Fruit fly (Drosophila melanogaster) whole organism, pupa: ENCODE measurements around the gene hkb.

ENCODE experiments used
- CG10348 ChIP-seq: fragments of 200-800 bp; sonication (Bioruptor generic); IDR thresholded peaks from 2 replicates; pipeline ENCODE4 v1.3.6; 2022; ENCODE audit warnings: missing biosample characterization, missing genetic modification characterization
- CG12605 ChIP-seq: fragments of 200-800 bp; sonication (Bioruptor generic); IDR thresholded peaks from 2 replicates; pipeline ENCODE4 v1.3.6; 2022; ENCODE audit warnings: missing biosample characterization, missing genetic modification characterization
- CG13204 ChIP-seq: fragments of 200-800 bp; sonication (Bioruptor generic); optimal IDR thresholded peaks from 2 replicates; lab custom pipeline; 2018; ENCODE audit warnings: missing biosample characterization, mild to moderate bottlenecking, missing genetic modification characterization, moderate library complexity
- CG14655 ChIP-seq: fragments of 200-800 bp; sonication (Bioruptor generic); optimal IDR thresholded peaks from 3 replicates; lab custom pipeline; 2017; ENCODE audit warnings: mild to moderate bottlenecking, missing biosample characterization, missing genetic modification reagents, missing genetic modification characterization
- CG15710 ChIP-seq: fragments of 200-800 bp; sonication (Bioruptor generic); optimal IDR thresholded peaks from 2 replicates; lab custom pipeline; 2018; ENCODE audit warnings: missing biosample characterization, mild to moderate bottlenecking, missing genetic modification characterization, moderate library complexity
- CG17806 ChIP-seq: fragments of 200-800 bp; sonication (Bioruptor generic); optimal IDR thresholded peaks from 2 replicates; lab custom pipeline; 2018; ENCODE audit warnings: missing biosample characterization, mild to moderate bottlenecking, missing genetic modification characterization, moderate library complexity
- CG32121 ChIP-seq: fragments of 200-800 bp; sonication (Bioruptor generic); IDR thresholded peaks from 2 replicates; pipeline ENCODE4 v1.3.6; 2022; ENCODE audit warnings: missing biosample characterization, missing genetic modification characterization
- CG34367 ChIP-seq: fragments of 200-800 bp; sonication (Bioruptor generic); optimal IDR thresholded peaks from 2 replicates; lab custom pipeline; 2018; ENCODE audit warnings: missing biosample characterization, mild to moderate bottlenecking, missing genetic modification characterization
- CG4496 ChIP-seq: fragments of 200-800 bp; sonication (Bioruptor generic); IDR thresholded peaks from 3 replicates; pipeline ENCODE4 v1.3.6; 2022; ENCODE audit warnings: missing biosample characterization, missing genetic modification characterization
- CG8159 ChIP-seq: fragments of 200-800 bp; sonication (Bioruptor generic); optimal IDR thresholded peaks from 3 replicates; lab custom pipeline; 2018; ENCODE audit warnings: missing biosample characterization, mild to moderate bottlenecking, missing genetic modification characterization, moderate library complexity
- CG8301 ChIP-seq: fragments of 200-800 bp; sonication (Bioruptor generic); optimal IDR thresholded peaks from 2 replicates; lab custom pipeline; 2018; ENCODE audit warnings: missing biosample characterization, mild to moderate bottlenecking, missing genetic modification characterization
- CG9948 ChIP-seq: fragments of 200-800 bp; sonication (Bioruptor generic); optimal IDR thresholded peaks from 2 replicates; lab custom pipeline; 2018; ENCODE audit warnings: missing biosample characterization, mild to moderate bottlenecking, missing genetic modification characterization, moderate library complexity
- D1 ChIP-seq: fragments of 200-800 bp; sonication (Bioruptor generic); optimal IDR thresholded peaks from 2 replicates; lab custom pipeline; 2018; ENCODE audit warnings: missing biosample characterization, mild to moderate bottlenecking, missing genetic modification characterization, moderate library complexity
- EcR ChIP-seq: fragments of 200-800 bp; sonication (Bioruptor generic); optimal IDR thresholded peaks from 3 replicates; lab custom pipeline; 2019; ENCODE audit warnings: missing biosample characterization, missing genetic modification characterization, mild to moderate bottlenecking, moderate library complexity, missing genetic modification reagents
- Ets98B ChIP-seq: fragments of 200-800 bp; sonication (Bioruptor generic); IDR thresholded peaks from 2 replicates; pipeline ENCODE4 v1.3.6; 2022; ENCODE audit warnings: missing biosample characterization, missing genetic modification characterization
- Pif1A ChIP-seq: fragments of 200-800 bp; sonication (Bioruptor generic); optimal IDR thresholded peaks from 3 replicates; lab custom pipeline; 2016; ENCODE audit warnings: missing biosample characterization, missing genetic modification characterization
- Pif1B ChIP-seq: fragments of 200-800 bp; sonication (Bioruptor generic); optimal IDR thresholded peaks from 3 replicates; lab custom pipeline; 2016; ENCODE audit warnings: missing biosample characterization, missing genetic modification characterization
- Snoo ChIP-seq: fragments of 200-800 bp; sonication (Bioruptor generic); optimal IDR thresholded peaks from 3 replicates; lab custom pipeline; 2017; ENCODE audit warnings: missing biosample characterization, mild to moderate bottlenecking, missing genetic modification characterization, inconsistent platforms
- fd96Ca ChIP-seq: fragments of 200-800 bp; sonication (Bioruptor generic); IDR thresholded peaks from 3 replicates; pipeline ENCODE4 v1.3.6; 2022; ENCODE audit warnings: missing biosample characterization, missing genetic modification characterization
- gl ChIP-seq: fragments of 200-800 bp; sonication (Bioruptor generic); optimal IDR thresholded peaks from 2 replicates; lab custom pipeline; 2018; ENCODE audit warnings: missing biosample characterization, mild to moderate bottlenecking, missing genetic modification characterization
- rn ChIP-seq: fragments of 200-800 bp; sonication (Bioruptor generic); IDR thresholded peaks from 2 replicates; pipeline ENCODE4 v1.3.6; 2022; ENCODE audit warnings: missing biosample characterization, missing genetic modification characterization

The hkb gene

DNA sequence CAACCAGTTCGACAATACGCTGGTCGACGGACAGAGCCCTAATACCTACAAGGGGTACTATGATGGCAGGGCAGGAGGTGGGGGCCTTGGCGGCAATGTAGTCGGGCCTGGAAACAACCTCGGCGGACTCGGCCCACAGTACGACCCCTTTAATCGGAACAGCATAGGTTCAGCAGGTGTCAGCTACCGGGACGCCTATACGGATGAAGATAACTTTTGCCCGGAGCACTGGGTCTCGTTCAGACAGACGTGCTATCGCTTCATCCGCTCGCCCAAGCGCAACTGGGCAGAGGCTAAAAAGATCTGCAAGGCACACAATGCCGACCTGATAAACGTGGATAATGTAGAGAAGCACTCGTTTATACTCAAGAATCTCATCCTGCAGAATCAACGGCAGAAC is 35.7 kb upstream of the hkb start:
- TF ChIP-seq CG10348 (GFP tag; lab: Robert Waterston, UW) (no peak), CG8159 (tag; lab: Kevin White, UChicago) (no peak), gl (tag; lab: Kevin White, UChicago) (no peak), rn (GFP tag; lab: Robert Waterston, UW) (no peak), CG4496 (no peak), Pif1A (GFP tag; lab: Kevin White, UChicago) (no peak), CG17806 (tag; lab: Kevin White, UChicago) (no peak), EcR (GFP tag; lab: Kevin White, UChicago) (no peak), CG13204 (GFP tag; lab: Kevin White, UChicago) (no peak), CG8301 (tag; lab: Kevin White, UChicago) (no peak), CG32121 (GFP tag; lab: Robert Waterston, UW) (no peak)

DNA sequence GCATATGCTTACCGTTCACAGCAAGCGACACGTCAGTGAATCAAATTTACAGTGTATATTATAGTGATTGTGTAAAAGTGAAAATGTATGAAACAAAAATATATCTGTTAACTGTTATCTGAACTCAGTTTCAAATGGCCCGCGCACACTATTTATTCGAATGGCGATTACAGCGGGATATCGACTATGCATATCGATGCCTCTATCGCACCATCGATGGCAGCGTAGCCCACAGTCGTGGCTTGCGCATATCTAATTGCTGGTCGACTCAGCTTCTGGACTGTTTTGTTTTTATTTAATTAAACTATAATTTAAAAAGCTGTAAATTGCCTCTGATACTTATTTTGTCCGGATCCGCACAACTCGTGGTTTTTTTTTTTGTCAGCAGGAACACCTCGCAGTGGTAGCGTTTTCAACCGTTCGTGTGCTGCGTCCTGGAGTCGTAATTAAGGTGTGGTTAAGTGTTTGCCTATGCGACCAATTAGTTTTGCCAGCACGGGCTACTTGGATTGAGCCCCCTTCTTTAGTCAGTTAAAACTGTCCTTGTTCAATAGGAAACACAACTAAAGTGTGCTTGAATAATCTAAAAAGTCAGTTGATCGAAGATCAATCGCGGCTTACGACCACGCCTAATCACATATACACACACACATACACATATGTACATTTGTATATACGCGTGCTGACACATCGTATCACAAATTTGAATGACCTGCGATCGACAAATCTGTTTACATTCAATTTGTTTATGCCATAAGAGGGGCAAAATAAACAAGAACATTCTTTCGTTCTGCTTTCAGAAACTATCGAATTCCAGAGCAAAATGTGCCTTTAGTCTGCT is 34.9 kb upstream of the hkb start, which contains the start of gene Cont:
Cont (plus strand) TSS at position 228 of the 841 bp plus-strand sequence.
- TF ChIP-seq Snoo (tag; lab: Kevin White, UChicago): no peak
- no peak for TF ChIP-seq CG13204 (GFP tag; lab: Kevin White, UChicago)
- TF ChIP-seq CG4496: no peak
- TF ChIP-seq CG17806 (tag; lab: Kevin White, UChicago): no peak
- TF ChIP-seq CG34367 (tag; lab: Kevin White, UChicago): no peak
- TF ChIP-seq CG14655 (GFP tag; lab: Kevin White, UChicago): no peak
- TF ChIP-seq rn (GFP tag; lab: Robert Waterston, UW): no peak
- TF ChIP-seq CG15710 (tag; lab: Kevin White, UChicago): no peak
- no peak for TF ChIP-seq Ets98B
- TF ChIP-seq Pif1B (GFP tag; lab: Kevin White, UChicago): no peak
- TF ChIP-seq CG12605 (GFP tag; lab: Robert Waterston, UW): no peak
- no peak for TF ChIP-seq CG10348 (GFP tag; lab: Robert Waterston, UW)
- TF ChIP-seq Pif1A (GFP tag; lab: Kevin White, UChicago): no peak
- no peak for TF ChIP-seq CG8159 (tag; lab: Kevin White, UChicago)

DNA sequence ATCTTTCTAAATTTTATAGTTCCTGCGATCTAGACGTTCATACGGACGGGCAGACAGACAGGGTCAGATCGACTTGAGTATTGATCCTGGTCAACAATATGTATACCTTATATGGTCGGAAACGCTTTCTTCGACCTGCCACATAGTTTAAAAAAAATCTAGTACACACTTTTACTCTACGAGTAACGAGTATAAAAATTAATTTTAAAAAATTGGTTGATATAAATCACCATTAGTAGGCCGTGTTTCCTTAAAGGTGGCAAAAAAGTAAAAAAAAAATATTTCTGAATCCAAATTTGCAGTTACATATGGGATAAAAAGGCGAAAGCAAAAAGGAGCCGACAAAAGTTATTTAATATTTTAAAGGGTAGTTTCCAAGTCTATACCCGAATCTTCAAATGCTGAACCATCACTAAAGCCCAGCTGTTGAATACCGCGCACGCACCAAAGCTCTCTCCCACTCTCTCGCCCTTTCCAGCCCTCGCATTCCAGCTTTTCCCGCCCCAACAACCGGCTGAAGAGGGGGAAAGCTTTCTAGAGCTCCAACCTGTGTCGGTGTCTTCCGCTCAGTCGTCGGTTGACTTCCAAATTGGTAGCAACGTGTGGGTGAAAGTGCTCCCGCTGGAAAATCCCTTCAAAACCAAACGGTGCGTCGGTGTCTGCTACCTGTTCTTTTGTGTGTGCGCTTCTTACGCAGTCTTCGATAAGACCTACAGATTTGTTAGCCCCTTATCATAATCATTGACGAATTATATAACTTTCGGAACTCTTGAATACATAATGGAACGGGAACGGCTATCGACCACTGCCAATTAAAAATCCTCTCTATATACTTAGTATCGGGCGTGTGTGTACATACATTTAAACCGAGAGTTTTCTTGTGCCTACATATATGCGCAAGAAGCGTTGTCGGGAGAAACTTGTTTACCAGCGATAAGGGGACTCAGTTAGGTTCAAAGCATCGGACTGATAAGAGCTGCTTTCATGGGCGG is 32.2 kb upstream of the hkb start, which contains the start of gene Sfxn1-3:
Sfxn1-3 (plus strand) TSS at position 238 of the 992 bp plus-strand sequence.
- TF ChIP-seq CG8159 (tag; lab: Kevin White, UChicago): no peak
- TF ChIP-seq gl (tag; lab: Kevin White, UChicago): peak; percentile 13
- no peak for TF ChIP-seq CG4496
- no peak for TF ChIP-seq Pif1A (GFP tag; lab: Kevin White, UChicago)
- no peak for TF ChIP-seq fd96Ca (GFP tag; lab: Robert Waterston, UW)
- no peak for TF ChIP-seq CG32121 (GFP tag; lab: Robert Waterston, UW)
- peak; percentile 82 for TF ChIP-seq EcR (GFP tag; lab: Kevin White, UChicago)
- peak; percentile 67 for TF ChIP-seq D1 (tag; lab: Kevin White, UChicago)
- TF ChIP-seq CG9948 (tag; lab: Kevin White, UChicago): no peak
- no peak for TF ChIP-seq CG13204 (GFP tag; lab: Kevin White, UChicago)
- no peak for TF ChIP-seq CG14655 (GFP tag; lab: Kevin White, UChicago)
- no peak for TF ChIP-seq CG8301 (tag; lab: Kevin White, UChicago)
- peak; percentile 5 for TF ChIP-seq CG17806 (tag; lab: Kevin White, UChicago)
- TF ChIP-seq Ets98B: no peak; the same call in 1 of the 2 replicates
- no peak for TF ChIP-seq CG10348 (GFP tag; lab: Robert Waterston, UW)
- no peak for TF ChIP-seq CG34367 (tag; lab: Kevin White, UChicago)
- peak; percentile 39 for TF ChIP-seq Snoo (tag; lab: Kevin White, UChicago)
- TF ChIP-seq CG12605 (GFP tag; lab: Robert Waterston, UW): peak; percentile 53; the same call in 1 of the 2 replicates
- TF ChIP-seq CG15710 (tag; lab: Kevin White, UChicago): no peak
- no peak for TF ChIP-seq rn (GFP tag; lab: Robert Waterston, UW)
- peak; percentile 54 for TF ChIP-seq Pif1B (GFP tag; lab: Kevin White, UChicago)

DNA sequence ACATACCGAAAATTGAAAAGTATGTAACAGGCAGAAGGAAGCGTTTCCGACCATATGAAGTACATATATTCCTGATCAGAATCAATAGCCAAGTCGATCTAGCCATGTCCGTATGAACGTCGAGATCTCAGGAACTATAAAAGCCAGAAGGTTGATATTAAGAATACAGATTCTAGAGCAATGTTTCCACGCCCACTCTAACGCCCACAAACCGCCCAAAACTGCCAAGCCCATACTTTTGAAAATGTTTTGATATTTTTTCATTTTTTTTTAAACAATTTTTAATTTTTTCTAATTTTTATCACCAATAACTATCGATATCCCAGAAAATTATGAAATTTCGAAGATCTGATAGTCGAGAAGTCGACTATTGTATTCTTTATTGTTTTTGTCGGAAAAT is 15.6 kb upstream of the hkb start:
- TF ChIP-seq CG14655 (GFP tag; lab: Kevin White, UChicago) (no peak), Snoo (tag; lab: Kevin White, UChicago) (no peak), CG8301 (tag; lab: Kevin White, UChicago) (no peak), Ets98B (no peak), CG15710 (tag; lab: Kevin White, UChicago) (no peak), CG13204 (GFP tag; lab: Kevin White, UChicago) (no peak), fd96Ca (GFP tag; lab: Robert Waterston, UW) (no peak), Pif1A (GFP tag; lab: Kevin White, UChicago) (no peak), gl (tag; lab: Kevin White, UChicago) (no peak), CG4496 (no peak), EcR (GFP tag; lab: Kevin White, UChicago) (no peak), D1 (tag; lab: Kevin White, UChicago) (no peak), Pif1B (GFP tag; lab: Kevin White, UChicago) (no peak), CG17806 (tag; lab: Kevin White, UChicago) (no peak), CG32121 (GFP tag; lab: Robert Waterston, UW) (no peak), CG10348 (GFP tag; lab: Robert Waterston, UW) (no peak)
